Worm (Caenorhabditis elegans) whole organism, L4 larva: ENCODE data around the gene R144.3.

Source experiments
- aly-2 ChIP-seq: sonication (generic microtip); optimal IDR thresholded peaks from 2 replicates; lab custom pipeline; 2018; ENCODE audit warnings: missing biosample characterization, missing genetic modification characterization
- fkh-10 ChIP-seq: fragments of 150-350 bp; optimal IDR thresholded peaks from 2 replicates; lab custom pipeline; 2014; ENCODE audit warnings: missing biosample characterization, missing genetic modification reagents, missing genetic modification characterization
- jun-1 ChIP-seq: fragments of 150-350 bp; optimal IDR thresholded peaks from 2 replicates; lab custom pipeline; 2014; ENCODE audit warnings: missing biosample characterization, missing genetic modification reagents, missing genetic modification characterization
- lim-7 ChIP-seq: fragments of 200-800 bp; sonication (Bioruptor generic); IDR thresholded peaks from 2 replicates; pipeline ENCODE4 v1.3.6; 2022; ENCODE audit warnings: missing genetic modification characterization, missing compliant biosample characterization
- lin-29 ChIP-seq: fragments of 200-800 bp; sonication (Bioruptor generic); IDR thresholded peaks from 2 replicates; pipeline ENCODE4 v1.3.6; 2022; ENCODE audit warnings: missing genetic modification reagents, missing genetic modification characterization, missing compliant biosample characterization
- nhr-11 ChIP-seq: fragments of 150-350 bp; optimal IDR thresholded peaks from 2 replicates; lab custom pipeline; 2014; ENCODE audit warnings: missing biosample characterization, missing genetic modification characterization
- pha-4 ChIP-seq, 2 experiments: fragments of 150-350 bp in 1 of 2; fragments of 200-800 bp in 1 of 2; sonication (Bioruptor generic) in 1 of 2; IDR thresholded peaks in 1 of 2; optimal IDR thresholded peaks in 1 of 2; 2 replicates each; pipeline versions ENCODE4 v1.3.6 to Lab custom; 2014 to 2022; ENCODE audit warnings: missing genetic modification characterization in 2 of 2, missing genetic modification reagents in 2 of 2, missing biosample characterization in 1 of 2, missing compliant biosample characterization in 1 of 2
- unc-39 ChIP-seq: sonication (generic microtip); optimal IDR thresholded peaks from 2 replicates; lab custom pipeline; 2017; ENCODE audit warnings: missing biosample characterization, missing genetic modification characterization

DNA sequence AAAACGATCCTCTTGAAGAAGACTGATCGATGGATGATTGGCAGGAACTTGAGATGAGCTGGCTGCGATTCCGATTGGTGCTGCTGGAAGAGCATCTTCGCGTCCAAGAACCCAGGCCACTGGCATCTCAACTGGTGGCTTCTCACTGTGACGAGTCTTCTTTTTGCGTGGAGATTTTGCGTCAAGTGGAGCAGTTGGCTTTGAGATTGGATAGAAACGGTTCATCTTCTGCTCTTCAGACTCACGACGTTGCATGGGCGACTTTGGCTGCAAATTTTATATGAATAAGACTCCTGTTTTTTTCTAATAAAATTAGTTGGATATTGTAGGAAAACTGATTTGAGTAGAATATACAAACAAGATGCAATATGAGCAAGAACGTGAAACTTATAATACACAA is 11.1 kb upstream of the R144.3 start:
- TF ChIP-seq lim-7 (GFP tag; lab: Robert Waterston, UW) (no peak), aly-2 (tag; lab: Kevin White, UChicago) (no peak), lin-29 (GFP tag; lab: Robert Waterston, UW) (no peak), jun-1 (tag; lab: Kevin White, UChicago) (no peak), fkh-10 (GFP tag; lab: Kevin White, UChicago) (no peak), pha-4 (GFP tag; IDR thresholded peaks at IDR 0.05; lab: Robert Waterston, UW) (no peak), pha-4 (tag; optimal IDR thresholded peaks at IDR 0.05; lab: Kevin White, UChicago) (no peak), nhr-11 (tag; lab: Kevin White, UChicago) (no peak), unc-39 (tag; lab: Kevin White, UChicago) (no peak)
